Worm (Caenorhabditis elegans): ENCODE results near the gene vmo-1.

DNA sequence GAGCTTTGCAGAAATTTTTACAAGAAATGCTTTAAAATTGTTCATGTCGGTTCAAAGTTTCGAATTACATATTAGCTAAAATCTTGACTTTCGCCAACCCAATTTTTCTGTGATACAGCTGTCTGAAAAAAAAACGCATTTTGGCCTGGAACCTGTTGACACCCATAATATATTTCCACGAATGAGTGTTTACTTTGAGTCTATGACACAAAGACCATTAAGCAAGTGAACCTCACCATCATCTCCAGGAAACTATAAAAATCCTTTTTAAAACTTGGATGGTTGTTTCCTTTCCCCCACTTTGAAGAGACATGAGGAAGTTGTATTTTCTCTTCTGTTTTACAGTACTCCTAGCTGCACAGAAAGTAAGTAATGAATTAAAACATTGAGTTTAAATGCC lies 21.4 kb upstream of the vmo-1 start, which contains the start of gene clec-263:
- TF ChIP-seq ahr-1 (tag; optimal IDR thresholded peaks at IDR 0.05) (no peak), ets-4 (tag; optimal IDR thresholded peaks at IDR 0.05) (no peak), nfya-1 (tag; optimal IDR thresholded peaks at IDR 0.05) (no peak), unc-3 (GFP tag; conservative IDR thresholded peaks at IDR 0.05) (no peak), unc-3 (tag; optimal IDR thresholded peaks at IDR 0.05) (no peak), eyg-1 (tag; optimal IDR thresholded peaks at IDR 0.05) (no peak)
